Worm (Caenorhabditis elegans) whole organism, L4 larva: Measurements from ENCODE around the gene flp-24.

Experiments used
- F44E2.7 ChIP-seq: fragments of 200-800 bp; sonication (Bioruptor generic); IDR thresholded peaks from 2 replicates; pipeline ENCODE4 v2.1.2; 2022; ENCODE audit warnings: missing genetic modification characterization, missing compliant biosample characterization
- R02D3.7 ChIP-seq: fragments of 150-350 bp; sonication (generic microtip); optimal IDR thresholded peaks from 3 replicates; lab custom pipeline; 2014; ENCODE audit warnings: missing biosample characterization, missing genetic modification characterization
- lin-13 ChIP-seq: fragments of 150-350 bp; optimal IDR thresholded peaks from 2 replicates; lab custom pipeline; 2014; ENCODE audit warnings: missing biosample characterization, missing genetic modification reagents, missing genetic modification characterization
- mep-1 ChIP-seq: fragments of 150-350 bp; sonication (generic microtip); optimal IDR thresholded peaks from 3 replicates; lab custom pipeline; 2014; ENCODE audit warnings: missing biosample characterization, missing genetic modification characterization
- nhr-11 ChIP-seq: fragments of 150-350 bp; optimal IDR thresholded peaks from 2 replicates; lab custom pipeline; 2014; ENCODE audit warnings: missing biosample characterization, missing genetic modification characterization
- pha-4 ChIP-seq, 2 experiments: fragments of 150-350 bp in 1 of 2; fragments of 200-800 bp in 1 of 2; sonication (Bioruptor generic) in 1 of 2; IDR thresholded peaks in 1 of 2; optimal IDR thresholded peaks in 1 of 2; 2 replicates each; pipeline versions ENCODE4 v1.3.6 to Lab custom; 2014 to 2022; ENCODE audit warnings: missing genetic modification characterization in 2 of 2, missing genetic modification reagents in 2 of 2, missing biosample characterization in 1 of 2, missing compliant biosample characterization in 1 of 2
- pqm-1 ChIP-seq: sonication (generic microtip); optimal IDR thresholded peaks from 2 replicates; lab custom pipeline; 2017; ENCODE audit warnings: missing biosample characterization, missing genetic modification characterization
- snpc-1.2 ChIP-seq: fragments of 200-800 bp; sonication (Bioruptor generic); IDR thresholded peaks from 2 replicates; pipeline ENCODE4 v1.3.6; 2022; ENCODE audit warnings: missing genetic modification reagents, missing genetic modification characterization, missing compliant biosample characterization
- snpc-4 ChIP-seq: fragments of 150-350 bp; optimal IDR thresholded peaks from 2 replicates; lab custom pipeline; 2014; ENCODE audit warnings: missing biosample characterization, missing genetic modification characterization
- unc-62 ChIP-seq, 3 experiments: fragments of 150-350 bp in 1 of 3; sonication (generic microtip); optimal IDR thresholded peaks in 2 of 3; peaks in 1 of 3; 1 replicate in 1 of 3; 2 replicates in 2 of 3; lab custom pipeline; 2014 to 2017; ENCODE audit warnings: missing biosample characterization in 3 of 3, missing genetic modification characterization in 3 of 3, missing genetic modification reagents in 3 of 3, missing genotype in 1 of 3
- ztf-7 ChIP-seq: fragments of 150-350 bp; optimal IDR thresholded peaks from 2 replicates; lab custom pipeline; 2014; ENCODE audit warnings: missing biosample characterization, missing genetic modification characterization

DNA sequence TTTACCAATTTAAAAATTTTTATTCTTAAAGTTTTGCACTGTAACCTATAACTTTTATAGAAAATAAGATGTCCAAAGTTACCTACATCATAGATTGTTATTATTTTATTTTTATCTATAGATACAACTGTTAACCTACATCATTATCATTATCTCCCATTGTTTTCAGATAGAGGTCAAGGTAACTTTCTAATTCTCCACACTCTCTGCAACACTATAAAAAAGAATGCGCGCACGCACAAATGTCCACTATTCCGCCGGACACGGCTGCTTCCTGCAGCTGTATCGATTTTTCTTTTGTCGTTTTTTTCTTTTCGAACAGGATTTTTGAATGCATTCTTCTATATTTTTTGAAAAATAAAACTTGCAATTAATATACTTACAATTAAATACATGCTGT lies 47.8 kb downstream of the flp-24 start:
- no peak for TF ChIP-seq pqm-1 (tag; lab: Kevin White, UChicago)
- no peak for TF ChIP-seq ztf-7
- TF ChIP-seq F44E2.7 (GFP tag; lab: Robert Waterston, UW) = no peak
- no peak for TF ChIP-seq unc-62 (GFP tag; optimal IDR thresholded peaks at IDR 0.05 in 1 of 2; lab: Kevin White, UChicago)
- TF ChIP-seq unc-62 (tag; optimal IDR thresholded peaks at IDR 0.05; lab: Kevin White, UChicago) = no peak
- no peak for TF ChIP-seq mep-1 (tag; lab: Kevin White, UChicago)
- TF ChIP-seq snpc-4 (tag; lab: Kevin White, UChicago) = no peak
- TF ChIP-seq nhr-11 (tag; lab: Kevin White, UChicago) = no peak
- TF ChIP-seq snpc-1.2 (GFP tag; lab: Robert Waterston, UW) = no peak
- no peak for TF ChIP-seq lin-13
- TF ChIP-seq R02D3.7 (tag; lab: Kevin White, UChicago) = no peak
- TF ChIP-seq pha-4 (GFP tag; IDR thresholded peaks at IDR 0.05; lab: Robert Waterston, UW) = no peak
- TF ChIP-seq pha-4 (tag; optimal IDR thresholded peaks at IDR 0.05; lab: Kevin White, UChicago) = no peak
